Fruit fly (Drosophila melanogaster) whole organism, embryonic: Measurements from ENCODE around the gene lilli.

Experiments used
- ATbp ChIP-seq: fragments of 200-800 bp; sonication (Bioruptor generic); optimal IDR thresholded peaks from 2 replicates; lab custom pipeline; 2017; ENCODE audit warnings: missing biosample characterization, mild to moderate bottlenecking, missing genetic modification characterization, missing genetic modification reagents
- B-H1 ChIP-seq: fragments of 200-800 bp; sonication (Bioruptor generic); IDR thresholded peaks from 3 replicates; pipeline ENCODE4 v1.3.6; 2022; ENCODE audit warnings: missing biosample characterization, missing genetic modification characterization
- Blimp-1 ChIP-seq: fragments of 200-800 bp; sonication (Bioruptor generic); optimal IDR thresholded peaks from 3 replicates; lab custom pipeline; 2018; ENCODE audit warnings: missing biosample characterization, missing genetic modification characterization, mild to moderate bottlenecking, moderate library complexity, missing genetic modification reagents
- CG10321 ChIP-seq: fragments of 200-800 bp; sonication (Bioruptor generic); IDR thresholded peaks from 2 replicates; pipeline ENCODE4 v1.3.6; 2022; ENCODE audit warnings: missing biosample characterization, missing genetic modification characterization
- CG11085 ChIP-seq: fragments of 200-800 bp; sonication (Bioruptor generic); IDR thresholded peaks from 2 replicates; pipeline ENCODE4 v1.3.6; 2022; ENCODE audit warnings: missing biosample characterization, missing genetic modification characterization
- CG11695 ChIP-seq: fragments of 200-800 bp; sonication (Bioruptor generic); IDR thresholded peaks from 3 replicates; pipeline ENCODE4 v1.3.6; 2022; ENCODE audit warnings: missing biosample characterization, missing genetic modification characterization
- CG1832 ChIP-seq: fragments of 200-800 bp; sonication (Bioruptor generic); optimal IDR thresholded peaks from 2 replicates; lab custom pipeline; 2017; ENCODE audit warnings: missing biosample characterization, mild to moderate bottlenecking, missing genetic modification characterization, inconsistent platforms
- CG2199 ChIP-seq: fragments of 200-800 bp; sonication (Bioruptor generic); IDR thresholded peaks from 3 replicates; pipeline ENCODE4 v1.3.6; 2022; ENCODE audit warnings: missing biosample characterization, missing genetic modification characterization
- CG4328 ChIP-seq: fragments of 200-800 bp; sonication (Bioruptor generic); optimal IDR thresholded peaks from 3 replicates; lab custom pipeline; 2017; ENCODE audit warnings: missing biosample characterization, missing genetic modification reagents, missing genetic modification characterization
- CG4707 ChIP-seq: fragments of 200-800 bp; sonication (Bioruptor generic); optimal IDR thresholded peaks from 2 replicates; lab custom pipeline; 2018; ENCODE audit warnings: missing biosample characterization, mild to moderate bottlenecking, missing genetic modification characterization, moderate library complexity
- CG4854 ChIP-seq: fragments of 200-800 bp; sonication (Bioruptor generic); optimal IDR thresholded peaks from 2 replicates; lab custom pipeline; 2016; ENCODE audit warnings: missing biosample characterization, missing genetic modification characterization, inconsistent platforms
- CG6683 ChIP-seq: fragments of 200-800 bp; sonication (Bioruptor generic); optimal IDR thresholded peaks from 2 replicates; lab custom pipeline; 2017; ENCODE audit warnings: missing biosample characterization, mild to moderate bottlenecking, missing genetic modification characterization, missing genetic modification reagents
- CG6854 ChIP-seq: fragments of 200-800 bp; sonication (Bioruptor generic); optimal IDR thresholded peaks from 3 replicates; lab custom pipeline; 2017; ENCODE audit warnings: missing biosample characterization, mild to moderate bottlenecking, missing genetic modification characterization
- CG7745 ChIP-seq: fragments of 200-800 bp; sonication (Bioruptor generic); optimal IDR thresholded peaks from 2 replicates; lab custom pipeline; 2018; ENCODE audit warnings: missing biosample characterization, mild to moderate bottlenecking, missing genetic modification characterization, moderate library complexity
- CG7839 ChIP-seq: fragments of 200-800 bp; sonication (Bioruptor generic); optimal IDR thresholded peaks from 3 replicates; lab custom pipeline; 2018; ENCODE audit warnings: missing biosample characterization, mild to moderate bottlenecking, missing genetic modification characterization, moderate library complexity
- CG7987 ChIP-seq: fragments of 200-800 bp; sonication (Bioruptor generic); optimal IDR thresholded peaks from 2 replicates; lab custom pipeline; 2018; ENCODE audit warnings: missing biosample characterization, mild to moderate bottlenecking, missing genetic modification characterization, moderate library complexity
- CG8359 ChIP-seq: fragments of 200-800 bp; sonication (Bioruptor generic); optimal IDR thresholded peaks from 2 replicates; lab custom pipeline; 2017; ENCODE audit warnings: missing biosample characterization, mild to moderate bottlenecking, missing genetic modification characterization, borderline replicate concordance
- CG9437 ChIP-seq: fragments of 200-800 bp; sonication (Bioruptor generic); optimal IDR thresholded peaks from 2 replicates; lab custom pipeline; 2018; ENCODE audit warnings: missing biosample characterization, mild to moderate bottlenecking, missing genetic modification characterization
- Dad ChIP-seq: fragments of 200-800 bp; sonication (Bioruptor generic); optimal IDR thresholded peaks from 3 replicates; lab custom pipeline; 2016; ENCODE audit warnings: missing biosample characterization, missing genetic modification characterization
- Dip2 ChIP-seq: fragments of 200-800 bp; sonication (Bioruptor generic); IDR thresholded peaks from 2 replicates; pipeline ENCODE4 v1.3.6; 2022; ENCODE audit warnings: missing biosample characterization, missing genetic modification characterization
- HHEX ChIP-seq: fragments of 200-800 bp; sonication (Bioruptor generic); optimal IDR thresholded peaks from 3 replicates; lab custom pipeline; 2017; ENCODE audit warnings: missing biosample characterization, mild to moderate bottlenecking, missing genetic modification characterization, missing genetic modification reagents
- Hr39 ChIP-seq: fragments of >200 bp; optimal IDR thresholded peaks from 2 replicates; lab custom pipeline; 2017
- Hr51 ChIP-seq, 2 experiments: fragments of 200-800 bp; sonication (Bioruptor generic); optimal IDR thresholded peaks; 2 replicates in 1 of 2; 3 replicates in 1 of 2; lab custom pipeline; 2016 to 2018; ENCODE audit warnings: missing biosample characterization in 2 of 2, missing genetic modification characterization in 2 of 2, mild to moderate bottlenecking in 1 of 2, moderate library complexity in 1 of 2
- Nf-YC ChIP-seq: fragments of 200-800 bp; optimal IDR thresholded peaks from 3 replicates; lab custom pipeline; 2019; ENCODE audit warnings: missing biosample characterization, mild to moderate bottlenecking, missing genetic modification characterization, moderate library complexity
- Rfx ChIP-seq: fragments of 200-800 bp; sonication (Bioruptor generic); IDR thresholded peaks from 2 replicates; pipeline ENCODE4 v1.3.6; 2022; ENCODE audit warnings: missing biosample characterization, missing genetic modification characterization
- Usf ChIP-seq: fragments of 200-800 bp; sonication (Bioruptor generic); optimal IDR thresholded peaks from 2 replicates; lab custom pipeline; 2017; ENCODE audit warnings: missing genotype, missing biosample characterization, missing genetic modification characterization
- ap ChIP-seq: fragments of 200-800 bp; sonication (Bioruptor generic); IDR thresholded peaks from 2 replicates; pipeline ENCODE4 v1.3.6; 2022; ENCODE audit warnings: missing biosample characterization, missing genetic modification characterization
- az2 ChIP-seq: fragments of 200-800 bp; sonication (Bioruptor generic); optimal IDR thresholded peaks from 3 replicates; lab custom pipeline; 2016; ENCODE audit warnings: missing biosample characterization, missing genetic modification characterization
- br ChIP-seq: fragments of >200 bp; optimal IDR thresholded peaks from 2 replicates; lab custom pipeline; 2017
- bsh ChIP-seq, 2 experiments: fragments of 200-800 bp; sonication (Bioruptor generic); optimal IDR thresholded peaks; 2 replicates each; lab custom pipeline; 2017 to 2018; ENCODE audit warnings: mild to moderate bottlenecking in 2 of 2, missing biosample characterization in 2 of 2, missing genetic modification characterization in 2 of 2, moderate library complexity in 1 of 2
- croc ChIP-seq: fragments of 200-800 bp; sonication (Bioruptor generic); conservative IDR thresholded peaks from 3 replicates; pipeline ENCODE4 v1.3.6; 2022; ENCODE audit warnings: missing biosample characterization, missing genetic modification characterization
- cwo ChIP-seq: fragments of 200-800 bp; sonication (Bioruptor generic); optimal IDR thresholded peaks from 3 replicates; lab custom pipeline; 2017; ENCODE audit warnings: missing biosample characterization, missing genetic modification characterization, mild to moderate bottlenecking, moderate library complexity, missing genetic modification reagents
- dmrt99B ChIP-seq: fragments of 200-800 bp; sonication (Bioruptor generic); optimal IDR thresholded peaks from 2 replicates; lab custom pipeline; 2018; ENCODE audit warnings: missing biosample characterization, mild to moderate bottlenecking, missing genetic modification characterization, moderate library complexity
- dysf ChIP-seq: fragments of 200-800 bp; sonication (Bioruptor generic); IDR thresholded peaks from 3 replicates; pipeline ENCODE4 v1.3.6; 2022; ENCODE audit warnings: missing biosample characterization, missing genetic modification characterization
- en ChIP-seq: fragments of 200-800 bp; sonication (Bioruptor generic); optimal IDR thresholded peaks from 2 replicates; lab custom pipeline; 2016; ENCODE audit warnings: missing biosample characterization, missing genetic modification characterization
- exex ChIP-seq: fragments of 200-800 bp; sonication (Bioruptor generic); optimal IDR thresholded peaks from 4 replicates; lab custom pipeline; 2018; ENCODE audit warnings: missing biosample characterization, mild to moderate bottlenecking, missing genetic modification characterization, moderate library complexity
- grn ChIP-seq: fragments of 200-800 bp; sonication (Bioruptor generic); optimal IDR thresholded peaks from 3 replicates; lab custom pipeline; 2017; ENCODE audit warnings: missing biosample characterization, missing genetic modification characterization
- hb ChIP-seq: fragments of 200-800 bp; sonication (Bioruptor generic); IDR thresholded peaks from 3 replicates; pipeline ENCODE4 v1.3.6; 2022; ENCODE audit warnings: missing biosample characterization, missing genetic modification characterization; ENCODE audit not compliant: partially characterized antibody
- hth ChIP-seq: fragments of >200 bp; optimal IDR thresholded peaks from 2 replicates; lab custom pipeline; 2017; ENCODE audit warnings: inconsistent platforms
- knrl ChIP-seq: fragments of 200-800 bp; sonication (Bioruptor generic); IDR thresholded peaks from 3 replicates; pipeline ENCODE4 v1.3.6; 2022; ENCODE audit warnings: missing biosample characterization, missing genetic modification characterization; ENCODE audit not compliant: partially characterized antibody
- lov ChIP-seq, 2 experiments: fragments of 200-800 bp in 1 of 2; fragments of >200 bp in 1 of 2; sonication (Bioruptor generic) in 1 of 2; IDR thresholded peaks in 1 of 2; optimal IDR thresholded peaks in 1 of 2; 2 replicates in 1 of 2; 3 replicates in 1 of 2; pipeline versions ENCODE4 v1.3.6 to Lab custom; 2017 to 2022; ENCODE audit warnings: missing biosample characterization in 1 of 2, missing genetic modification characterization in 1 of 2
- mam ChIP-seq: fragments of 200-800 bp; sonication (Bioruptor generic); optimal IDR thresholded peaks from 3 replicates; lab custom pipeline; 2016; ENCODE audit warnings: missing biosample characterization, missing genetic modification characterization
- mirr ChIP-seq: fragments of 200-800 bp; sonication (Bioruptor generic); optimal IDR thresholded peaks from 3 replicates; lab custom pipeline; 2018; ENCODE audit warnings: missing biosample characterization, mild to moderate bottlenecking, missing genetic modification characterization
- pan ChIP-seq, 4 experiments: fragments of >200 bp in 3 of 4; fragments of 200-800 bp in 1 of 4; sonication (Bioruptor generic) in 1 of 4; optimal IDR thresholded peaks in 3 of 4; IDR thresholded peaks in 1 of 4; 2 replicates each; pipeline versions ENCODE4 v1.3.6 to Lab custom; 2017 to 2022; ENCODE audit warnings: missing biosample characterization in 2 of 4, missing genetic modification characterization in 2 of 4, mixed read lengths in 1 of 4
- slbo ChIP-seq: fragments of 200-800 bp; sonication (Bioruptor generic); IDR thresholded peaks from 2 replicates; pipeline ENCODE4 v1.3.6; 2022; ENCODE audit warnings: missing biosample characterization, missing genetic modification characterization
- sna ChIP-seq: fragments of 200-800 bp; sonication (Bioruptor generic); IDR thresholded peaks from 2 replicates; pipeline ENCODE4 v1.3.6; 2022; ENCODE audit warnings: missing biosample characterization, missing genetic modification characterization; ENCODE audit not compliant: partially characterized antibody
- tio ChIP-seq: fragments of 200-800 bp; sonication (Bioruptor generic); optimal IDR thresholded peaks from 2 replicates; lab custom pipeline; 2017; ENCODE audit warnings: missing biosample characterization, missing genetic modification characterization, inconsistent platforms
- trh ChIP-seq: fragments of 200-800 bp; sonication (Bioruptor generic); optimal IDR thresholded peaks from 2 replicates; lab custom pipeline; 2016; ENCODE audit warnings: missing biosample characterization, missing genetic modification characterization
- zfh1 ChIP-seq: fragments of 200-800 bp; sonication (Bioruptor generic); IDR thresholded peaks from 3 replicates; pipeline ENCODE4 v1.3.6; 2022; ENCODE audit warnings: missing biosample characterization, missing genetic modification characterization

The lilli gene

dm6 chr2L:2900392-2901028, 14.8 kb downstream of the lilli start (continued):
- TF ChIP-seq ATbp (no peak), CG6683 (GFP tag; lab: Kevin White, UChicago) (no peak), trh (GFP tag; lab: Kevin White, UChicago) (no peak), bsh (GFP tag; optimal IDR thresholded peaks at IDR 0.05; lab: Kevin White, UChicago) (no peak), az2 (no peak), zfh1 (no peak), Blimp-1 (no peak), CG8359 (GFP tag; lab: Kevin White, UChicago) (no peak), exex (peak; percentile 79), Usf (GFP tag; lab: Kevin White, UChicago) (no peak), B-H1 (GFP tag; lab: Robert Waterston, UW) (no peak), hb (GFP tag; lab: Robert Waterston, UW) (no peak), Hr39 (no peak), Dip2 (GFP tag; lab: Robert Waterston, UW) (no peak), cwo (GFP tag; lab: Kevin White, UChicago) (peak; percentile 92), br (lab: Kevin White, UChicago) (no peak), lov (optimal IDR thresholded peaks at IDR 0.05; lab: Kevin White, UChicago) (no peak), lov (GFP tag; IDR thresholded peaks at IDR 0.05; lab: Robert Waterston, UW) (no peak), dmrt99B (tag; lab: Kevin White, UChicago) (no peak), CG7745 (no peak), sna (GFP tag; lab: Robert Waterston, UW) (no peak), CG10321 (GFP tag; lab: Robert Waterston, UW) (peak; percentile 63; the same call in 1 of the 2 replicates), HHEX (GFP tag; lab: Kevin White, UChicago) (no peak), mam (GFP tag; lab: Kevin White, UChicago) (no peak), Dad (no peak), tio (GFP tag; lab: Kevin White, UChicago) (no peak), CG7987 (GFP tag; lab: Kevin White, UChicago) (peak; percentile 98), CG6854 (no peak), CG1832 (GFP tag; lab: Kevin White, UChicago) (peak; percentile 43), CG2199 (peak; percentile 8; the same call in 1 of the 3 replicates), en (GFP tag; lab: Kevin White, UChicago) (no peak), Hr51 (GFP tag; optimal IDR thresholded peaks at IDR 0.05; lab: Kevin White, UChicago) (no peak), grn (peak; percentile 90), mirr (GFP tag; lab: Kevin White, UChicago) (peak; percentile 36), Nf-YC (no peak), ap (no peak), knrl (GFP tag; lab: Robert Waterston, UW) (no peak), hth (lab: Kevin White, UChicago) (no peak), CG7839 (tag; lab: Kevin White, UChicago) (no peak), CG11695 (GFP tag; lab: Robert Waterston, UW) (0 out of 3 replicates have a peak, but pooled peaks have one; percentile 8), slbo (GFP tag; lab: Robert Waterston, UW) (no peak), dysf (GFP tag; lab: Robert Waterston, UW) (no peak), croc (no peak), Rfx (GFP tag; lab: Robert Waterston, UW) (no peak), CG11085 (GFP tag; lab: Robert Waterston, UW) (no peak), CG4328 (GFP tag; lab: Kevin White, UChicago) (no peak), CG4854 (GFP tag; lab: Kevin White, UChicago) (no peak), pan (optimal IDR thresholded peaks at IDR 0.05; lab: Kevin White, UChicago) (no peak), pan (GFP tag; optimal IDR thresholded peaks at IDR 0.05 in 1 of 2, IDR thresholded peaks at IDR 0.05 in 1 of 2) (no peak), CG9437 (GFP tag; lab: Kevin White, UChicago) (no peak), CG4707 (GFP tag; lab: Kevin White, UChicago) (no peak)
